Worm (Caenorhabditis elegans) whole organism, young adult: ENCODE data around the gene F44E5.2.

Experiments used
- B0261.1 ChIP-seq: sonication (generic microtip); optimal IDR thresholded peaks from 2 replicates; lab custom pipeline; 2016; ENCODE audit warnings: mild to moderate bottlenecking, missing genetic modification characterization, moderate library complexity, missing compliant biosample characterization
- C17E4.6 ChIP-seq: fragments of 200-800 bp; sonication (Bioruptor generic); IDR thresholded peaks from 2 replicates; pipeline ENCODE4 v1.3.6; 2022; ENCODE audit warnings: missing genetic modification reagents, missing genetic modification characterization, missing compliant biosample characterization
- D2030.7 ChIP-seq: fragments of 200-800 bp; sonication (Bioruptor generic); IDR thresholded peaks from 2 replicates; pipeline ENCODE4 v1.3.6; 2022; ENCODE audit warnings: missing genetic modification reagents, missing genetic modification characterization, missing compliant biosample characterization
- F10E7.11 ChIP-seq: sonication (generic microtip); optimal IDR thresholded peaks from 2 replicates; lab custom pipeline; 2017; ENCODE audit warnings: mild to moderate bottlenecking, missing genetic modification characterization, moderate library complexity, missing compliant biosample characterization
- F52B5.7 ChIP-seq: sonication (generic microtip); optimal IDR thresholded peaks from 2 replicates; lab custom pipeline; 2016; ENCODE audit warnings: mild to moderate bottlenecking, missing genetic modification characterization, missing compliant biosample characterization
- F57A8.1 ChIP-seq: fragments of 200-800 bp; sonication (Bioruptor generic); optimal IDR thresholded peaks from 2 replicates; lab custom pipeline; 2018; ENCODE audit warnings: mild to moderate bottlenecking, missing genetic modification characterization, moderate library complexity, missing compliant biosample characterization
- F57C9.4 ChIP-seq: sonication (generic microtip); optimal IDR thresholded peaks from 2 replicates; lab custom pipeline; 2017; ENCODE audit warnings: mild to moderate bottlenecking, missing genetic modification characterization, missing compliant biosample characterization
- T07F8.4 ChIP-seq: sonication (generic microtip); optimal IDR thresholded peaks from 2 replicates; lab custom pipeline; 2016; ENCODE audit warnings: mild to moderate bottlenecking, missing genetic modification characterization, moderate library complexity, missing compliant biosample characterization
- T26A5.8 ChIP-seq: sonication (generic microtip); optimal IDR thresholded peaks from 2 replicates; lab custom pipeline; 2016; ENCODE audit warnings: missing genetic modification characterization, missing compliant biosample characterization
- Y53F4B.3 ChIP-seq: fragments of 200-800 bp; sonication (Bioruptor generic); IDR thresholded peaks from 2 replicates; pipeline ENCODE4 v1.3.6; 2022; ENCODE audit warnings: missing genetic modification reagents, missing genetic modification characterization, missing compliant biosample characterization
- Y56A3A.18 ChIP-seq: fragments of 200-800 bp; sonication (Bioruptor generic); IDR thresholded peaks from 2 replicates; pipeline ENCODE4 v1.3.6; 2022; ENCODE audit warnings: missing genetic modification reagents, missing genetic modification characterization, missing compliant biosample characterization
- Y67H2A.10 ChIP-seq: fragments of 200-800 bp; sonication (Bioruptor generic); conservative IDR thresholded peaks from 2 replicates; pipeline ENCODE4 v1.3.6; 2022; ENCODE audit warnings: missing genetic modification reagents, missing genetic modification characterization, missing compliant biosample characterization
- akir-1 ChIP-seq: fragments of 200-800 bp; sonication (Bioruptor generic); optimal IDR thresholded peaks from 2 replicates; lab custom pipeline; 2018; ENCODE audit warnings: mild to moderate bottlenecking, missing genetic modification characterization, moderate library complexity, missing compliant biosample characterization
- atf-7 ChIP-seq: sonication (generic microtip); optimal IDR thresholded peaks from 2 replicates; lab custom pipeline; 2017; ENCODE audit warnings: mild to moderate bottlenecking, missing genetic modification characterization, missing compliant biosample characterization
- attf-3 ChIP-seq: fragments of 200-800 bp; sonication (Bioruptor generic); conservative IDR thresholded peaks from 2 replicates; pipeline ENCODE4 v1.3.6; 2022; ENCODE audit warnings: missing genetic modification reagents, missing genetic modification characterization, missing compliant biosample characterization
- attf-5 ChIP-seq: fragments of 200-800 bp; sonication (Bioruptor generic); optimal IDR thresholded peaks from 2 replicates; lab custom pipeline; 2018; ENCODE audit warnings: mild to moderate bottlenecking, missing genetic modification characterization, missing compliant biosample characterization
- bed-1 ChIP-seq: fragments of 200-800 bp; sonication (Bioruptor generic); IDR thresholded peaks from 2 replicates; pipeline ENCODE4 v1.3.6; 2022; ENCODE audit warnings: missing genetic modification reagents, missing genetic modification characterization, missing compliant biosample characterization
- bed-2 ChIP-seq: fragments of 200-800 bp; sonication (Bioruptor generic); IDR thresholded peaks from 2 replicates; pipeline ENCODE4 v1.3.6; 2022; ENCODE audit warnings: missing genetic modification reagents, missing genetic modification characterization, missing compliant biosample characterization
- ccch-3 ChIP-seq: fragments of 200-800 bp; sonication (Bioruptor generic); optimal IDR thresholded peaks from 2 replicates; lab custom pipeline; 2018; ENCODE audit warnings: mild to moderate bottlenecking, missing genetic modification characterization, missing compliant biosample characterization
- cebp-2 ChIP-seq: fragments of 200-800 bp; sonication (Bioruptor generic); IDR thresholded peaks from 2 replicates; pipeline ENCODE4 v1.3.6; 2022; ENCODE audit warnings: missing genetic modification characterization, missing compliant biosample characterization
- ceh-27 ChIP-seq: fragments of 200-800 bp; sonication (Bioruptor generic); optimal IDR thresholded peaks from 2 replicates; lab custom pipeline; 2018; ENCODE audit warnings: mild to moderate bottlenecking, missing genetic modification characterization, moderate library complexity, missing compliant biosample characterization
- ceh-40 ChIP-seq: fragments of 200-800 bp; sonication (Bioruptor generic); IDR thresholded peaks from 2 replicates; pipeline ENCODE4 v1.3.6; 2022; ENCODE audit warnings: missing genetic modification characterization, missing compliant biosample characterization
- dpff-1 ChIP-seq: sonication (generic microtip); optimal IDR thresholded peaks from 2 replicates; lab custom pipeline; 2017; ENCODE audit warnings: mild to moderate bottlenecking, missing genetic modification characterization, missing compliant biosample characterization
- egl-44 ChIP-seq: fragments of 200-800 bp; sonication (Bioruptor generic); IDR thresholded peaks from 2 replicates; pipeline ENCODE4 v1.3.6; 2022; ENCODE audit warnings: missing genetic modification reagents, missing genetic modification characterization, missing compliant biosample characterization
- egrh-3 ChIP-seq: fragments of 200-800 bp; sonication (Bioruptor generic); IDR thresholded peaks from 2 replicates; pipeline ENCODE4 v1.3.6; 2022; ENCODE audit warnings: missing genetic modification reagents, missing genetic modification characterization, missing compliant biosample characterization
- ekl-4 ChIP-seq: fragments of 200-800 bp; sonication (Bioruptor generic); IDR thresholded peaks from 2 replicates; pipeline ENCODE4 v1.3.6; 2022; ENCODE audit warnings: missing genetic modification reagents, missing genetic modification characterization, missing compliant biosample characterization
- ets-4 ChIP-seq: fragments of 200-800 bp; sonication (Bioruptor generic); optimal IDR thresholded peaks from 2 replicates; lab custom pipeline; 2018; ENCODE audit warnings: mild to moderate bottlenecking, missing genetic modification characterization, missing compliant biosample characterization
- fkh-3 ChIP-seq: sonication (generic microtip); optimal IDR thresholded peaks from 2 replicates; lab custom pipeline; 2016; ENCODE audit warnings: mild to moderate bottlenecking, missing genetic modification characterization, missing compliant biosample characterization
- hsf-1 ChIP-seq: fragments of 200-800 bp; sonication (Bioruptor generic); IDR thresholded peaks from 2 replicates; pipeline ENCODE4 v1.3.6; 2022; ENCODE audit warnings: missing genetic modification reagents, missing genetic modification characterization, missing compliant biosample characterization
- lag-1 ChIP-seq: fragments of 200-800 bp; sonication (Bioruptor generic); IDR thresholded peaks from 2 replicates; pipeline ENCODE4 v1.3.6; 2022; ENCODE audit warnings: missing genetic modification reagents, missing genetic modification characterization, missing compliant biosample characterization
- let-526 ChIP-seq: fragments of 200-800 bp; sonication (Bioruptor generic); IDR thresholded peaks from 2 replicates; pipeline ENCODE4 v1.3.6; 2022; ENCODE audit warnings: missing genetic modification reagents, missing genetic modification characterization, missing compliant biosample characterization
- let-607 ChIP-seq, 2 experiments: fragments of 200-800 bp in 1 of 2; sonication (Bioruptor generic) in 1 of 2; sonication (generic microtip) in 1 of 2; optimal IDR thresholded peaks; 2 replicates each; lab custom pipeline; 2016 to 2018; ENCODE audit warnings: mild to moderate bottlenecking in 2 of 2, missing compliant biosample characterization in 2 of 2, missing genetic modification characterization in 2 of 2, moderate library complexity in 2 of 2, missing genotype in 1 of 2
- lin-40 ChIP-seq: sonication (generic microtip); optimal IDR thresholded peaks from 2 replicates; lab custom pipeline; 2016; ENCODE audit warnings: missing genetic modification characterization, mild to moderate bottlenecking, missing compliant biosample characterization, missing genotype, missing genetic modification reagents
- lin-54 ChIP-seq: fragments of 200-800 bp; sonication (Bioruptor generic); optimal IDR thresholded peaks from 2 replicates; lab custom pipeline; 2018; ENCODE audit warnings: mild to moderate bottlenecking, missing genetic modification characterization, missing compliant biosample characterization
- lir-1 ChIP-seq: fragments of 200-800 bp; sonication (Bioruptor generic); conservative IDR thresholded peaks from 2 replicates; pipeline ENCODE4 v1.3.6; 2022; ENCODE audit warnings: missing genetic modification reagents, missing genetic modification characterization, missing compliant biosample characterization
- lsl-1 ChIP-seq: fragments of 200-800 bp; sonication (Bioruptor generic); optimal IDR thresholded peaks from 2 replicates; lab custom pipeline; 2018; ENCODE audit warnings: mild to moderate bottlenecking, missing genetic modification characterization, moderate library complexity, missing compliant biosample characterization
- madf-6 ChIP-seq: fragments of 200-800 bp; sonication (Bioruptor generic); IDR thresholded peaks from 2 replicates; pipeline ENCODE4 v1.3.6; 2022; ENCODE audit warnings: missing genetic modification reagents, missing genetic modification characterization, missing compliant biosample characterization
- madf-8 ChIP-seq: fragments of 200-800 bp; sonication (Bioruptor generic); conservative IDR thresholded peaks from 2 replicates; pipeline ENCODE4 v1.3.6; 2022; ENCODE audit warnings: missing genetic modification reagents, missing genetic modification characterization, missing compliant biosample characterization
- mel-28 ChIP-seq: sonication (generic microtip); optimal IDR thresholded peaks from 2 replicates; lab custom pipeline; 2016; ENCODE audit warnings: borderline replicate concordance, mild to moderate bottlenecking, missing genetic modification characterization, missing compliant biosample characterization
- pbrm-1 ChIP-seq: fragments of 200-800 bp; sonication (Bioruptor generic); IDR thresholded peaks from 2 replicates; pipeline ENCODE4 v1.3.6; 2022; ENCODE audit warnings: missing genetic modification reagents, missing genetic modification characterization, missing compliant biosample characterization
- somi-1 ChIP-seq: fragments of 200-800 bp; sonication (Bioruptor generic); optimal IDR thresholded peaks from 2 replicates; lab custom pipeline; 2018; ENCODE audit warnings: mild to moderate bottlenecking, missing genetic modification characterization, missing compliant biosample characterization
- tbx-9 ChIP-seq: sonication (generic microtip); optimal IDR thresholded peaks from 2 replicates; lab custom pipeline; 2016; ENCODE audit warnings: borderline replicate concordance, missing genetic modification characterization, inconsistent platforms, missing compliant biosample characterization
- tlf-1 ChIP-seq: fragments of 200-800 bp; sonication (Bioruptor generic); optimal IDR thresholded peaks from 2 replicates; lab custom pipeline; 2018; ENCODE audit warnings: mild to moderate bottlenecking, missing genetic modification characterization, missing compliant biosample characterization
- zfh-2 ChIP-seq: fragments of 200-800 bp; sonication (Bioruptor generic); conservative IDR thresholded peaks from 2 replicates; pipeline ENCODE4 v1.3.6; 2022; ENCODE audit warnings: missing genetic modification reagents, missing genetic modification characterization, missing compliant biosample characterization
- zim-3 ChIP-seq: sonication (generic microtip); optimal IDR thresholded peaks from 2 replicates; lab custom pipeline; 2017; ENCODE audit warnings: mild to moderate bottlenecking, missing genetic modification characterization, moderate library complexity, missing compliant biosample characterization
- ztf-18 ChIP-seq: sonication (generic microtip); optimal IDR thresholded peaks from 2 replicates; lab custom pipeline; 2016; ENCODE audit warnings: missing genotype, mild to moderate bottlenecking, missing genetic modification characterization, missing compliant biosample characterization
- ztf-25 ChIP-seq: fragments of 200-800 bp; sonication (Bioruptor generic); IDR thresholded peaks from 2 replicates; pipeline ENCODE4 v1.3.6; 2022; ENCODE audit warnings: missing genetic modification reagents, missing genetic modification characterization, missing compliant biosample characterization
- ztf-26 ChIP-seq: sonication (generic microtip); optimal IDR thresholded peaks from 2 replicates; lab custom pipeline; 2017; ENCODE audit warnings: missing genetic modification characterization, missing compliant biosample characterization
- ztf-6 ChIP-seq: fragments of 200-800 bp; sonication (Bioruptor generic); IDR thresholded peaks from 2 replicates; pipeline ENCODE4 v1.3.6; 2022; ENCODE audit warnings: missing genetic modification reagents, missing genetic modification characterization, missing compliant biosample characterization

The F44E5.2 gene

DNA sequence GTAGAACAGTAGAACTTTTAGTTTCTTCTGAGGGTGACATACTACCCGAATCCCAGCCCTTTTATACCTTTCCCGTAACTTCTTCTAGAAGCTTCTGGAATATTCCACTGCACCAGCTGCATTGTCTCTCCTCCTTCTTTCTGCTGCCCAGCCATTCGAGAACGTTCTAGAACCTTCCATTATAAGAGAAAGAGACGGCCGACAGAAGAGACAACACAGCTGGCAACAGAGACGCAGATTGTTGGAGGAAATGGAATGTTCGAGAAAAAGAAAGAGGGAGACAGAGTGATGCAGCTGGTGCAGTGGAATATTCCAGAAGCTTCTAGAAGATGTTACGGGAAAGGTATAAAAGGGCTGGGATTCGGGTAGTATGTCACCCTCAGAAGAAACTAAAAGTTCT, 7.3 kb upstream of the F44E5.2 start, which contains the start of the genes F44E5.4 and F44E5.5:
Gene F44E5.4, minus strand, starts transcription at position 35 of the 400 bp plus-strand sequence.
Gene F44E5.5, plus strand, starts transcription at position 386 of the 400 bp plus-strand sequence.
- peak; percentile 46 for TF ChIP-seq attf-5 (GFP tag; lab: Kevin White, UChicago)
- peak; percentile 99 for TF ChIP-seq pbrm-1 (GFP tag; lab: Robert Waterston, UW)
- peak; percentile 88 for TF ChIP-seq madf-6 (GFP tag; lab: Robert Waterston, UW)
- 0 out of 2 replicates have a peak, but pooled peaks have one; percentile 19 for TF ChIP-seq madf-8 (GFP tag; lab: Robert Waterston, UW)
- peak; percentile 99 for TF ChIP-seq bed-1 (GFP tag; lab: Robert Waterston, UW)
- peak; percentile 92 for TF ChIP-seq fkh-3 (tag; lab: Kevin White, UChicago)
- peak; percentile 97 for TF ChIP-seq lin-40 (tag; lab: Kevin White, UChicago)
- peak; percentile 89 for TF ChIP-seq T26A5.8 (tag; lab: Kevin White, UChicago)
- peak; percentile 94 for TF ChIP-seq lir-1 (GFP tag; lab: Robert Waterston, UW)
- TF ChIP-seq attf-3 (GFP tag; lab: Robert Waterston, UW) = peak; percentile 83
- TF ChIP-seq tlf-1 (GFP tag; lab: Kevin White, UChicago) = peak; percentile 94
- TF ChIP-seq cebp-2 = peak; percentile 100
- TF ChIP-seq somi-1 (GFP tag; lab: Kevin White, UChicago) = peak; percentile 97
- peak; percentile 99 for TF ChIP-seq Y67H2A.10 (GFP tag; lab: Robert Waterston, UW)
- peak; percentile 65 for TF ChIP-seq lsl-1 (GFP tag; lab: Kevin White, UChicago)
- peak; percentile 40 for TF ChIP-seq B0261.1 (tag; lab: Kevin White, UChicago)
- peak; percentile 7 for TF ChIP-seq F57A8.1 (GFP tag; lab: Kevin White, UChicago)
- TF ChIP-seq Y56A3A.18 = peak; percentile 99
- TF ChIP-seq dpff-1 (tag; lab: Kevin White, UChicago) = peak; percentile 93
- TF ChIP-seq atf-7 = peak; percentile 99
- TF ChIP-seq ekl-4 (GFP tag; lab: Robert Waterston, UW) = peak; percentile 99
- TF ChIP-seq lag-1 (GFP tag; lab: Robert Waterston, UW) = 0 out of 2 replicates have a peak, but pooled peaks have one; percentile 89
- peak; percentile 75; the same call in 1 of the 2 replicates for TF ChIP-seq ztf-25 (GFP tag; lab: Robert Waterston, UW)
- TF ChIP-seq Y53F4B.3 (GFP tag; lab: Robert Waterston, UW) = peak; percentile 38; the same call in 1 of the 2 replicates
- TF ChIP-seq ztf-26 (tag; lab: Kevin White, UChicago) = peak; percentile 97
- peak; percentile 81 for TF ChIP-seq lin-54 (GFP tag; lab: Kevin White, UChicago)
- peak; percentile 92 for TF ChIP-seq bed-2
- TF ChIP-seq let-607 (tag; optimal IDR thresholded peaks at IDR 0.05; lab: Kevin White, UChicago) = peak; percentile 88 to 90
- peak; percentile 48 for TF ChIP-seq ztf-18
- TF ChIP-seq T07F8.4 = peak; percentile 55
- peak; percentile 97 for TF ChIP-seq F57C9.4
- peak; percentile 72 for TF ChIP-seq akir-1 (GFP tag; lab: Kevin White, UChicago)
- TF ChIP-seq ztf-6 = peak; percentile 95
- TF ChIP-seq F52B5.7 (tag; lab: Kevin White, UChicago) = peak; percentile 98
- peak; percentile 92 for TF ChIP-seq ets-4 (GFP tag; lab: Kevin White, UChicago)
- peak; percentile 93 for TF ChIP-seq egrh-3 (GFP tag; lab: Robert Waterston, UW)
- TF ChIP-seq ceh-27 (GFP tag; lab: Kevin White, UChicago) = peak; percentile 83
- peak; percentile 98 for TF ChIP-seq egl-44 (GFP tag; lab: Robert Waterston, UW)
- TF ChIP-seq C17E4.6 (GFP tag; lab: Robert Waterston, UW) = peak; percentile 97
- TF ChIP-seq tbx-9 (tag; lab: Kevin White, UChicago) = peak; percentile 93
- peak; percentile 95 for TF ChIP-seq ceh-40 (GFP tag; lab: Robert Waterston, UW)
- TF ChIP-seq ccch-3 (GFP tag; lab: Kevin White, UChicago) = peak; percentile 53
- TF ChIP-seq mel-28 (tag; lab: Kevin White, UChicago) = peak; percentile 85
- TF ChIP-seq zim-3 = peak; percentile 99
- TF ChIP-seq let-526 (GFP tag; lab: Robert Waterston, UW) = peak; percentile 100
- TF ChIP-seq zfh-2 = peak; percentile 79
- TF ChIP-seq hsf-1 (GFP tag; lab: Robert Waterston, UW) = peak; percentile 100
- peak; percentile 69 for TF ChIP-seq D2030.7
- TF ChIP-seq F10E7.11 (tag; lab: Kevin White, UChicago) = peak; percentile 97
